Fruit fly (Drosophila melanogaster) whole organism, embryonic: ENCODE results near the gene CCHa2.

Experiments
- CG11456 ChIP-seq: fragments of 200-800 bp; sonication (Bioruptor generic); IDR thresholded peaks from 3 replicates; pipeline ENCODE4 v1.3.6; 2022; ENCODE audit warnings: missing biosample characterization, missing genetic modification characterization
- CG12391 ChIP-seq: fragments of 200-800 bp; sonication (Bioruptor generic); optimal IDR thresholded peaks from 3 replicates; lab custom pipeline; 2018; ENCODE audit warnings: missing biosample characterization, mild to moderate bottlenecking, missing genetic modification characterization, moderate library complexity
- CG12659 ChIP-seq: fragments of 200-800 bp; sonication (Bioruptor generic); optimal IDR thresholded peaks from 3 replicates; lab custom pipeline; 2017; ENCODE audit warnings: mild to moderate bottlenecking, missing biosample characterization, missing genetic modification reagents, missing genetic modification characterization
- CG1602 ChIP-seq: fragments of 200-800 bp; sonication (Bioruptor generic); optimal IDR thresholded peaks from 3 replicates; lab custom pipeline; 2016; ENCODE audit warnings: missing biosample characterization, missing genetic modification characterization
- CG17328 ChIP-seq: fragments of 200-800 bp; sonication (Bioruptor generic); IDR thresholded peaks from 2 replicates; pipeline ENCODE4 v1.3.6; 2022; ENCODE audit warnings: missing biosample characterization, missing genetic modification characterization
- CG17568 ChIP-seq: fragments of 200-800 bp; sonication (Bioruptor generic); optimal IDR thresholded peaks from 2 replicates; lab custom pipeline; 2018; ENCODE audit warnings: missing biosample characterization, mild to moderate bottlenecking, missing genetic modification characterization, moderate library complexity
- CG17829 ChIP-seq: fragments of 200-800 bp; optimal IDR thresholded peaks from 2 replicates; lab custom pipeline; 2019; ENCODE audit warnings: missing biosample characterization, mild to moderate bottlenecking, missing genetic modification characterization, moderate library complexity
- CG2116 ChIP-seq: fragments of 200-800 bp; sonication (Bioruptor generic); optimal IDR thresholded peaks from 3 replicates; lab custom pipeline; 2018; ENCODE audit warnings: missing biosample characterization, mild to moderate bottlenecking, missing genetic modification characterization
- CG2199 ChIP-seq: fragments of 200-800 bp; sonication (Bioruptor generic); IDR thresholded peaks from 3 replicates; pipeline ENCODE4 v1.3.6; 2022; ENCODE audit warnings: missing biosample characterization, missing genetic modification characterization
- CG31441 ChIP-seq: fragments of 200-800 bp; sonication (Bioruptor generic); IDR thresholded peaks from 2 replicates; pipeline ENCODE4 v1.3.6; 2022; ENCODE audit warnings: missing biosample characterization, missing genetic modification characterization
- CG32772 ChIP-seq: fragments of 200-800 bp; sonication (Bioruptor generic); IDR thresholded peaks from 2 replicates; pipeline ENCODE4 v1.3.6; 2022; ENCODE audit warnings: missing biosample characterization, missing genetic modification characterization
- CG7271 ChIP-seq: fragments of 200-800 bp; sonication (Bioruptor generic); optimal IDR thresholded peaks from 2 replicates; lab custom pipeline; 2018; ENCODE audit warnings: missing biosample characterization, mild to moderate bottlenecking, missing genetic modification characterization, moderate library complexity
- CG7357 ChIP-seq: fragments of 200-800 bp; sonication (Bioruptor generic); IDR thresholded peaks from 3 replicates; pipeline ENCODE4 v1.3.6; 2022; ENCODE audit warnings: missing biosample characterization, missing genetic modification characterization
- CG7928 ChIP-seq: fragments of 200-800 bp; sonication (Bioruptor generic); optimal IDR thresholded peaks from 2 replicates; lab custom pipeline; 2017; ENCODE audit warnings: missing biosample characterization, mild to moderate bottlenecking, missing genetic modification characterization
- CG9876 ChIP-seq: fragments of 200-800 bp; sonication (Bioruptor generic); optimal IDR thresholded peaks from 2 replicates; lab custom pipeline; 2016; ENCODE audit warnings: missing biosample characterization, missing genetic modification characterization
- CG9932 ChIP-seq: fragments of 200-800 bp; sonication (Bioruptor generic); IDR thresholded peaks from 2 replicates; pipeline ENCODE4 v1.3.6; 2022; ENCODE audit warnings: missing biosample characterization, missing genetic modification characterization
- CoRest ChIP-seq: fragments of 200-800 bp; sonication (Bioruptor generic); optimal IDR thresholded peaks from 3 replicates; lab custom pipeline; 2018; ENCODE audit warnings: missing biosample characterization, mild to moderate bottlenecking, missing genetic modification characterization, moderate library complexity
- Fer2 ChIP-seq: fragments of 200-800 bp; sonication (Bioruptor generic); optimal IDR thresholded peaks from 2 replicates; lab custom pipeline; 2018; ENCODE audit warnings: missing biosample characterization, mild to moderate bottlenecking, missing genetic modification characterization, moderate library complexity
- H2.0 ChIP-seq: fragments of 200-800 bp; sonication (Bioruptor generic); IDR thresholded peaks from 2 replicates; pipeline ENCODE4 v1.3.6; 2022; ENCODE audit warnings: missing biosample characterization, missing genetic modification characterization
- Hr39 ChIP-seq: fragments of >200 bp; optimal IDR thresholded peaks from 2 replicates; lab custom pipeline; 2017
- MBD-R2 ChIP-seq: fragments of 200-800 bp; sonication (Bioruptor generic); IDR thresholded peaks from 2 replicates; pipeline ENCODE4 v1.3.6; 2022; ENCODE audit warnings: missing biosample characterization, missing genetic modification characterization
- NC2β ChIP-seq: fragments of 200-800 bp; sonication (Bioruptor generic); optimal IDR thresholded peaks from 2 replicates; lab custom pipeline; 2016; ENCODE audit warnings: missing biosample characterization, missing genetic modification characterization
- Optix ChIP-seq: fragments of 200-800 bp; sonication (Bioruptor generic); IDR thresholded peaks from 3 replicates; pipeline ENCODE4 v1.3.6; 2022; ENCODE audit warnings: missing biosample characterization, missing genetic modification characterization
- PHDP ChIP-seq: fragments of 200-800 bp; sonication (Bioruptor generic); optimal IDR thresholded peaks from 3 replicates; lab custom pipeline; 2018; ENCODE audit warnings: missing biosample characterization, mild to moderate bottlenecking, missing genetic modification characterization, moderate library complexity
- Poxn ChIP-seq: fragments of 200-800 bp; sonication (Bioruptor generic); IDR thresholded peaks from 2 replicates; pipeline ENCODE4 v1.3.6; 2022; ENCODE audit warnings: missing biosample characterization, missing genetic modification characterization
- Rx ChIP-seq: fragments of 200-800 bp; sonication (Bioruptor generic); IDR thresholded peaks from 2 replicates; pipeline ENCODE4 v1.3.6; 2022; ENCODE audit warnings: missing biosample characterization, missing genetic modification characterization
- Sox100B ChIP-seq: fragments of 200-800 bp; sonication (Bioruptor generic); optimal IDR thresholded peaks from 3 replicates; lab custom pipeline; 2018; ENCODE audit warnings: missing biosample characterization, mild to moderate bottlenecking, missing genetic modification characterization
- Spps ChIP-seq: fragments of 200-800 bp; sonication (Bioruptor generic); optimal IDR thresholded peaks from 2 replicates; lab custom pipeline; 2018; ENCODE audit warnings: missing biosample characterization, mild to moderate bottlenecking, missing genetic modification characterization
- Sry-β ChIP-seq: fragments of 200-800 bp; sonication (Bioruptor generic); optimal IDR thresholded peaks from 2 replicates; lab custom pipeline; 2018; ENCODE audit warnings: missing biosample characterization, mild to moderate bottlenecking, missing genetic modification characterization, moderate library complexity
- ab ChIP-seq: fragments of 200-800 bp; sonication (Bioruptor generic); optimal IDR thresholded peaks from 2 replicates; lab custom pipeline; 2016; ENCODE audit warnings: missing biosample characterization, missing genetic modification characterization
- ac ChIP-seq: fragments of 200-800 bp; sonication (Bioruptor generic); optimal IDR thresholded peaks from 3 replicates; lab custom pipeline; 2017; ENCODE audit warnings: missing biosample characterization, mild to moderate bottlenecking, missing genetic modification characterization
- br ChIP-seq: fragments of >200 bp; optimal IDR thresholded peaks from 2 replicates; lab custom pipeline; 2017
- btn ChIP-seq: fragments of 200-800 bp; sonication (Bioruptor generic); optimal IDR thresholded peaks from 2 replicates; lab custom pipeline; 2016; ENCODE audit warnings: missing biosample characterization, missing genetic modification characterization
- cg ChIP-seq: fragments of 200-800 bp; sonication (Bioruptor generic); optimal IDR thresholded peaks from 3 replicates; lab custom pipeline; 2019; ENCODE audit warnings: missing biosample characterization, mild to moderate bottlenecking, missing genetic modification characterization, moderate library complexity
- chinmo ChIP-seq: fragments of 200-800 bp; sonication (Bioruptor generic); IDR thresholded peaks from 4 replicates; pipeline ENCODE4 v1.3.6; 2022; ENCODE audit warnings: missing biosample characterization, missing genetic modification characterization; ENCODE audit not compliant: partially characterized antibody
- croc ChIP-seq: fragments of 200-800 bp; sonication (Bioruptor generic); conservative IDR thresholded peaks from 3 replicates; pipeline ENCODE4 v1.3.6; 2022; ENCODE audit warnings: missing biosample characterization, missing genetic modification characterization
- dimm ChIP-seq: fragments of 200-800 bp; sonication (Bioruptor generic); IDR thresholded peaks from 2 replicates; pipeline ENCODE4 v1.3.6; 2022; ENCODE audit warnings: missing biosample characterization, missing genetic modification characterization
- ewg ChIP-seq: fragments of 200-800 bp; sonication (Bioruptor generic); optimal IDR thresholded peaks from 3 replicates; lab custom pipeline; 2017; ENCODE audit warnings: mild to moderate bottlenecking, missing biosample characterization, missing genetic modification reagents, missing genetic modification characterization
- exex ChIP-seq: fragments of 200-800 bp; sonication (Bioruptor generic); optimal IDR thresholded peaks from 4 replicates; lab custom pipeline; 2018; ENCODE audit warnings: missing biosample characterization, mild to moderate bottlenecking, missing genetic modification characterization, moderate library complexity
- fu2 ChIP-seq: fragments of 200-800 bp; sonication (Bioruptor generic); optimal IDR thresholded peaks from 2 replicates; lab custom pipeline; 2016; ENCODE audit warnings: missing biosample characterization, missing genetic modification characterization
- lmd ChIP-seq: fragments of 200-800 bp; sonication (Bioruptor generic); IDR thresholded peaks from 2 replicates; pipeline ENCODE4 v1.3.6; 2022; ENCODE audit warnings: missing biosample characterization, missing genetic modification characterization
- luna ChIP-seq: fragments of 200-800 bp; sonication (Bioruptor generic); optimal IDR thresholded peaks from 2 replicates; lab custom pipeline; 2016; ENCODE audit warnings: missing biosample characterization, missing genetic modification characterization
- mam ChIP-seq: fragments of 200-800 bp; sonication (Bioruptor generic); optimal IDR thresholded peaks from 3 replicates; lab custom pipeline; 2016; ENCODE audit warnings: missing biosample characterization, missing genetic modification characterization
- nau ChIP-seq: fragments of 200-800 bp; sonication (Bioruptor generic); optimal IDR thresholded peaks from 3 replicates; lab custom pipeline; 2017; ENCODE audit warnings: missing biosample characterization, mild to moderate bottlenecking, missing genetic modification characterization, missing genetic modification reagents
- nerfin-1 ChIP-seq: fragments of 200-800 bp; sonication (Bioruptor generic); optimal IDR thresholded peaks from 3 replicates; lab custom pipeline; 2019; ENCODE audit warnings: missing biosample characterization, mild to moderate bottlenecking, missing genetic modification characterization, moderate library complexity
- nmo ChIP-seq: fragments of 200-800 bp; sonication (Bioruptor generic); optimal IDR thresholded peaks from 2 replicates; lab custom pipeline; 2018; ENCODE audit warnings: missing biosample characterization, mild to moderate bottlenecking, missing genetic modification characterization, moderate library complexity
- rib ChIP-seq: fragments of 200-800 bp; sonication (Bioruptor generic); IDR thresholded peaks from 2 replicates; pipeline ENCODE4 v1.3.6; 2022; ENCODE audit warnings: missing biosample characterization, missing genetic modification characterization
- run ChIP-seq: fragments of 200-800 bp; sonication (Bioruptor generic); optimal IDR thresholded peaks from 3 replicates; lab custom pipeline; 2018; ENCODE audit warnings: missing biosample characterization, mild to moderate bottlenecking, missing genetic modification characterization
- slp2 ChIP-seq: fragments of 200-800 bp; sonication (Bioruptor generic); optimal IDR thresholded peaks from 2 replicates; lab custom pipeline; 2016; ENCODE audit warnings: missing biosample characterization, missing genetic modification characterization
- vfl ChIP-seq: fragments of 200-800 bp; sonication (Bioruptor generic); optimal IDR thresholded peaks from 2 replicates; lab custom pipeline; 2016; ENCODE audit warnings: missing biosample characterization, missing genetic modification characterization
- wdn ChIP-seq: fragments of 200-800 bp; sonication (Bioruptor generic); IDR thresholded peaks from 2 replicates; pipeline ENCODE4 v1.3.6; 2022; ENCODE audit warnings: missing biosample characterization, missing genetic modification characterization
- wor ChIP-seq: fragments of 200-800 bp; sonication (Bioruptor generic); IDR thresholded peaks from 2 replicates; pipeline ENCODE4 v1.3.6; 2022; ENCODE audit warnings: missing biosample characterization, missing genetic modification characterization

CCHa2 gene

DNA sequence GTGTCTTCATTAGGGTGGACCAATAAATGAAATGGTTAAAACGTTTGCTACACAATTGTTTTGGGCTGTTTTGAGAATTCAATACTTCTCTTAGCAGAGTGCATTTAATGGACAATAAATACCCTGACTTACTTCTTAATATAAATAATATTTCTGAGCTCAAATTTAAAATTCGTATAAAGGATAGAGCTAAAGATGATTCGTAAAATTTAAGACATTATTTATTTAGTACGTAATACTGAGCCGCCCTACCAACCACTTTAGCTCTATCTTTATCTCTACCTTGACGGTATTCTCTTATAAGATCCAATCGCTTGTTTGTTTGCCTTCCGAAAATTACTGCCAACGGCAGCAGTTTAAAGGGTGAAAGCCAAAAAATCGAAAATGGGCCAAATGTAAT, 38.6 kb upstream of the CCHa2 start (continued):
- TF ChIP-seq exex = peak; percentile 22
- TF ChIP-seq Optix (GFP tag; lab: Robert Waterston, UW) = no peak
- TF ChIP-seq CG12659 (GFP tag; lab: Kevin White, UChicago) = peak; percentile 87
- peak; percentile 48; the same call in 1 of the 2 replicates for TF ChIP-seq wdn
- TF ChIP-seq br (lab: Kevin White, UChicago) = no peak
- TF ChIP-seq CG32772 (GFP tag; lab: Robert Waterston, UW) = no peak
- no peak for TF ChIP-seq chinmo (GFP tag; lab: Robert Waterston, UW)
- TF ChIP-seq wor (GFP tag; lab: Robert Waterston, UW) = peak; percentile 55
- TF ChIP-seq CG7357 (GFP tag; lab: Robert Waterston, UW) = no peak
- TF ChIP-seq CG1602 (GFP tag; lab: Kevin White, UChicago) = peak; percentile 71
- TF ChIP-seq lmd (GFP tag; lab: Robert Waterston, UW) = peak; percentile 74
- peak; percentile 68 for TF ChIP-seq Sox100B (GFP tag; lab: Kevin White, UChicago)
- peak; percentile 64 for TF ChIP-seq dimm (GFP tag; lab: Robert Waterston, UW)
- no peak for TF ChIP-seq CG9876 (GFP tag; lab: Kevin White, UChicago)
- peak; percentile 9; the same call in 1 of the 2 replicates for TF ChIP-seq MBD-R2 (GFP tag; lab: Robert Waterston, UW)
- TF ChIP-seq CG17829 (tag; lab: Kevin White, UChicago) = peak; percentile 87
- no peak for TF ChIP-seq Sry-β
- TF ChIP-seq CG2199 (GFP tag; lab: Robert Waterston, UW) = 0 out of 3 replicates have a peak, but pooled peaks have one; percentile 43
- TF ChIP-seq run (tag; lab: Kevin White, UChicago) = peak; percentile 72
- peak; percentile 92 for TF ChIP-seq CG12391
- peak; percentile 81 for TF ChIP-seq CG17328 (GFP tag; lab: Robert Waterston, UW)
- TF ChIP-seq Poxn (GFP tag; lab: Robert Waterston, UW) = no peak
- TF ChIP-seq fu2 (GFP tag; lab: Kevin White, UChicago) = peak; percentile 20
- TF ChIP-seq CG7271 (tag; lab: Kevin White, UChicago) = peak; percentile 70
- TF ChIP-seq vfl (GFP tag; lab: Kevin White, UChicago) = peak; percentile 20
- peak; percentile 66 for TF ChIP-seq CG2116 (GFP tag; lab: Kevin White, UChicago)
- TF ChIP-seq luna (GFP tag; lab: Kevin White, UChicago) = peak; percentile 47
- TF ChIP-seq mam (GFP tag; lab: Kevin White, UChicago) = peak; percentile 50
- TF ChIP-seq CG7928 = no peak
- TF ChIP-seq croc (GFP tag; lab: Robert Waterston, UW) = no peak
- peak; percentile 42 for TF ChIP-seq Fer2 (tag; lab: Kevin White, UChicago)
- peak; percentile 74 for TF ChIP-seq CG31441 (GFP tag; lab: Robert Waterston, UW)
- peak; percentile 29 for TF ChIP-seq nau
- peak; percentile 97 for TF ChIP-seq CG17568 (GFP tag; lab: Kevin White, UChicago)
- peak; percentile 83 for TF ChIP-seq H2.0 (GFP tag; lab: Robert Waterston, UW)
- TF ChIP-seq ab (GFP tag; lab: Kevin White, UChicago) = no peak
- no peak for TF ChIP-seq slp2 (GFP tag; lab: Kevin White, UChicago)
- peak; percentile 89 for TF ChIP-seq CoRest
- no peak for TF ChIP-seq cg (GFP tag; lab: Kevin White, UChicago)
- TF ChIP-seq Spps (tag; lab: Kevin White, UChicago) = peak; percentile 59
- no peak for TF ChIP-seq rib (GFP tag; lab: Robert Waterston, UW)
- TF ChIP-seq NC2β (GFP tag; lab: Kevin White, UChicago) = peak; percentile 3
- 0 out of 3 replicates have a peak, but pooled peaks have one; percentile 40 for TF ChIP-seq CG11456 (GFP tag; lab: Robert Waterston, UW)
- TF ChIP-seq nerfin-1 = peak; percentile 74
- TF ChIP-seq ac (GFP tag; lab: Kevin White, UChicago) = peak; percentile 8
- TF ChIP-seq Hr39 (lab: Kevin White, UChicago) = no peak
- TF ChIP-seq nmo = peak; percentile 70
- no peak for TF ChIP-seq Rx (GFP tag; lab: Robert Waterston, UW)
- TF ChIP-seq btn (GFP tag; lab: Kevin White, UChicago) = no peak
- TF ChIP-seq PHDP (tag; lab: Kevin White, UChicago) = peak; percentile 96
- peak; percentile 74 for TF ChIP-seq ewg (GFP tag; lab: Kevin White, UChicago)
- TF ChIP-seq CG9932 (GFP tag; lab: Robert Waterston, UW) = peak; percentile 53
